Fruit fly (Drosophila melanogaster) whole organism, embryonic: ENCODE data around the gene CG11279.

Source experiments
- Ada2b ChIP-seq: fragments of 200-800 bp; sonication (Bioruptor generic); IDR thresholded peaks from 2 replicates; pipeline ENCODE4 v1.3.6; 2022; ENCODE audit warnings: missing biosample characterization, missing genetic modification characterization
- Aef1 ChIP-seq: fragments of 200-800 bp; sonication (Bioruptor generic); IDR thresholded peaks from 3 replicates; pipeline ENCODE4 v1.3.6; 2022; ENCODE audit warnings: missing biosample characterization, missing genetic modification characterization
- Atf3 ChIP-seq: fragments of 200-800 bp; sonication (Bioruptor generic); optimal IDR thresholded peaks from 3 replicates; lab custom pipeline; 2016; ENCODE audit warnings: missing biosample characterization, missing genetic modification characterization
- Atf6 ChIP-seq: fragments of 200-800 bp; sonication (Bioruptor generic); IDR thresholded peaks from 2 replicates; pipeline ENCODE4 v1.3.6; 2022; ENCODE audit warnings: missing biosample characterization, missing genetic modification characterization
- B-H2 ChIP-seq: fragments of 200-800 bp; sonication (Bioruptor generic); optimal IDR thresholded peaks from 2 replicates; lab custom pipeline; 2018; ENCODE audit warnings: missing biosample characterization, mild to moderate bottlenecking, missing genetic modification characterization
- CG13424 ChIP-seq: fragments of 200-800 bp; sonication (Bioruptor generic); optimal IDR thresholded peaks from 2 replicates; lab custom pipeline; 2019; ENCODE audit warnings: missing biosample characterization, mild to moderate bottlenecking, missing genetic modification characterization, moderate library complexity
- CG13624 ChIP-seq: fragments of 200-800 bp; sonication (Bioruptor generic); optimal IDR thresholded peaks from 2 replicates; lab custom pipeline; 2016; ENCODE audit warnings: missing biosample characterization, missing genetic modification characterization
- CG14860 ChIP-seq: fragments of 200-800 bp; sonication (Bioruptor generic); IDR thresholded peaks from 3 replicates; pipeline ENCODE4 v1.3.6; 2022; ENCODE audit warnings: missing biosample characterization, missing genetic modification characterization; ENCODE audit not compliant: partially characterized antibody
- CG1529 ChIP-seq: fragments of 200-800 bp; sonication (Bioruptor generic); optimal IDR thresholded peaks from 3 replicates; lab custom pipeline; 2018; ENCODE audit warnings: missing biosample characterization, missing genetic modification characterization
- CG16813 ChIP-seq: fragments of 200-800 bp; sonication (Bioruptor generic); IDR thresholded peaks from 3 replicates; pipeline ENCODE4 v1.3.6; 2022; ENCODE audit warnings: missing biosample characterization, missing genetic modification characterization; ENCODE audit not compliant: partially characterized antibody
- CG17802 ChIP-seq: fragments of 200-800 bp; sonication (Bioruptor generic); optimal IDR thresholded peaks from 2 replicates; lab custom pipeline; 2018; ENCODE audit warnings: missing biosample characterization, mild to moderate bottlenecking, missing genetic modification characterization, moderate library complexity
- CG17912 ChIP-seq: fragments of 200-800 bp; sonication (Bioruptor generic); optimal IDR thresholded peaks from 2 replicates; lab custom pipeline; 2018; ENCODE audit warnings: missing biosample characterization, mild to moderate bottlenecking, missing genetic modification characterization
- CG32772 ChIP-seq: fragments of 200-800 bp; sonication (Bioruptor generic); IDR thresholded peaks from 2 replicates; pipeline ENCODE4 v1.3.6; 2022; ENCODE audit warnings: missing biosample characterization, missing genetic modification characterization
- CG34422 ChIP-seq: fragments of 200-800 bp; sonication (Bioruptor generic); IDR thresholded peaks from 3 replicates; pipeline ENCODE4 v1.3.6; 2022; ENCODE audit warnings: missing biosample characterization, missing genetic modification characterization
- CG6175 ChIP-seq: fragments of 200-800 bp; sonication (Bioruptor generic); IDR thresholded peaks from 3 replicates; pipeline ENCODE4 v1.3.6; 2022; ENCODE audit warnings: missing biosample characterization, missing genetic modification characterization
- CG7839 ChIP-seq: fragments of 200-800 bp; sonication (Bioruptor generic); optimal IDR thresholded peaks from 3 replicates; lab custom pipeline; 2018; ENCODE audit warnings: missing biosample characterization, mild to moderate bottlenecking, missing genetic modification characterization, moderate library complexity
- CG8290 ChIP-seq, 3 experiments: fragments of 200-800 bp; sonication (Bioruptor generic); optimal IDR thresholded peaks; 2 replicates each; lab custom pipeline; 2016 to 2019; ENCODE audit warnings: missing biosample characterization in 3 of 3, missing genetic modification characterization in 3 of 3, mild to moderate bottlenecking in 2 of 3, moderate library complexity in 1 of 3
- CoRest ChIP-seq: fragments of 200-800 bp; sonication (Bioruptor generic); optimal IDR thresholded peaks from 3 replicates; lab custom pipeline; 2018; ENCODE audit warnings: missing biosample characterization, mild to moderate bottlenecking, missing genetic modification characterization, moderate library complexity
- Drgx ChIP-seq: fragments of 200-800 bp; sonication (Bioruptor generic); IDR thresholded peaks from 2 replicates; pipeline ENCODE4 v1.3.6; 2022; ENCODE audit warnings: missing biosample characterization, missing genetic modification characterization
- H2.0 ChIP-seq: fragments of 200-800 bp; sonication (Bioruptor generic); IDR thresholded peaks from 2 replicates; pipeline ENCODE4 v1.3.6; 2022; ENCODE audit warnings: missing biosample characterization, missing genetic modification characterization
- HmgD ChIP-seq: fragments of 200-800 bp; sonication (Bioruptor generic); optimal IDR thresholded peaks from 3 replicates; lab custom pipeline; 2016; ENCODE audit warnings: missing biosample characterization, missing genetic modification characterization
- HmgZ ChIP-seq: fragments of 200-800 bp; sonication (Bioruptor generic); optimal IDR thresholded peaks from 2 replicates; lab custom pipeline; 2018; ENCODE audit warnings: missing biosample characterization, mild to moderate bottlenecking, missing genetic modification characterization
- Lim3 ChIP-seq: fragments of 200-800 bp; sonication (Bioruptor generic); IDR thresholded peaks from 2 replicates; pipeline ENCODE4 v1.3.6; 2022; ENCODE audit warnings: missing biosample characterization, missing genetic modification characterization
- Meics ChIP-seq: fragments of 200-800 bp; sonication (Bioruptor generic); optimal IDR thresholded peaks from 2 replicates; lab custom pipeline; 2017; ENCODE audit warnings: missing biosample characterization, mild to moderate bottlenecking, missing genetic modification characterization
- Oaz ChIP-seq: fragments of 200-800 bp; sonication (Bioruptor generic); IDR thresholded peaks from 2 replicates; pipeline ENCODE4 v1.3.6; 2022; ENCODE audit warnings: missing biosample characterization, missing genetic modification characterization
- Oli ChIP-seq: fragments of 200-800 bp; sonication (Bioruptor generic); optimal IDR thresholded peaks from 2 replicates; lab custom pipeline; 2018; ENCODE audit warnings: missing biosample characterization, mild to moderate bottlenecking, missing genetic modification characterization, moderate library complexity
- Scr ChIP-seq: fragments of 200-800 bp; sonication (Bioruptor generic); IDR thresholded peaks from 2 replicates; pipeline ENCODE4 v1.3.6; 2022; ENCODE audit warnings: missing biosample characterization, missing genetic modification characterization; ENCODE audit not compliant: partially characterized antibody
- Sry-δ ChIP-seq: fragments of 200-800 bp; sonication (Bioruptor generic); optimal IDR thresholded peaks from 2 replicates; lab custom pipeline; 2016; ENCODE audit warnings: missing biosample characterization, missing genetic modification characterization
- Tbp ChIP-seq: fragments of >200 bp; optimal IDR thresholded peaks from 2 replicates; lab custom pipeline; 2018; ENCODE audit warnings: missing biosample characterization, missing genetic modification characterization
- Vsx1 ChIP-seq: fragments of 200-800 bp; sonication (Bioruptor generic); optimal IDR thresholded peaks from 2 replicates; lab custom pipeline; 2017; ENCODE audit warnings: missing biosample characterization, mild to moderate bottlenecking, missing genetic modification characterization, missing genetic modification reagents
- Xrp1 ChIP-seq: fragments of 200-800 bp; sonication (Bioruptor generic); IDR thresholded peaks from 2 replicates; pipeline ENCODE4 v1.3.6; 2022; ENCODE audit warnings: missing biosample characterization, missing genetic modification characterization
- ap ChIP-seq: fragments of 200-800 bp; sonication (Bioruptor generic); IDR thresholded peaks from 2 replicates; pipeline ENCODE4 v1.3.6; 2022; ENCODE audit warnings: missing biosample characterization, missing genetic modification characterization
- bab2 ChIP-seq: fragments of 200-800 bp; sonication (Bioruptor generic); optimal IDR thresholded peaks from 2 replicates; lab custom pipeline; 2016; ENCODE audit warnings: missing biosample characterization, missing genetic modification characterization
- cad ChIP-seq: fragments of >200 bp; optimal IDR thresholded peaks from 2 replicates; lab custom pipeline; 2017; ENCODE audit warnings: missing biosample characterization, missing genetic modification characterization
- crc ChIP-seq: fragments of 200-800 bp; sonication (Bioruptor generic); optimal IDR thresholded peaks from 2 replicates; lab custom pipeline; 2016; ENCODE audit warnings: missing biosample characterization, missing genetic modification characterization
- crp ChIP-seq, 2 experiments: fragments of 200-800 bp; sonication (Bioruptor generic); optimal IDR thresholded peaks; 2 replicates in 1 of 2; 3 replicates in 1 of 2; lab custom pipeline; 2017; ENCODE audit warnings: missing biosample characterization in 2 of 2, missing genetic modification characterization in 2 of 2, mild to moderate bottlenecking in 1 of 2, moderate library complexity in 1 of 2
- dan ChIP-seq: fragments of 200-800 bp; sonication (Bioruptor generic); IDR thresholded peaks from 2 replicates; pipeline ENCODE4 v1.3.6; 2022; ENCODE audit warnings: missing biosample characterization, missing genetic modification characterization
- dmrt99B ChIP-seq: fragments of 200-800 bp; sonication (Bioruptor generic); optimal IDR thresholded peaks from 2 replicates; lab custom pipeline; 2018; ENCODE audit warnings: missing biosample characterization, mild to moderate bottlenecking, missing genetic modification characterization, moderate library complexity
- en ChIP-seq: fragments of 200-800 bp; sonication (Bioruptor generic); optimal IDR thresholded peaks from 2 replicates; lab custom pipeline; 2016; ENCODE audit warnings: missing biosample characterization, missing genetic modification characterization
- grau ChIP-seq: fragments of 200-800 bp; optimal IDR thresholded peaks from 3 replicates; lab custom pipeline; 2019; ENCODE audit warnings: missing biosample characterization, mild to moderate bottlenecking, missing genetic modification characterization, moderate library complexity
- gt ChIP-seq: fragments of 200-800 bp; sonication (Bioruptor generic); IDR thresholded peaks from 2 replicates; pipeline ENCODE4 v1.3.6; 2022; ENCODE audit warnings: missing biosample characterization, missing genetic modification characterization
- h ChIP-seq: fragments of >200 bp; optimal IDR thresholded peaks from 2 replicates; lab custom pipeline; 2017
- inv ChIP-seq: fragments of 200-800 bp; sonication (Bioruptor generic); IDR thresholded peaks from 2 replicates; pipeline ENCODE4 v1.3.6; 2022; ENCODE audit warnings: missing biosample characterization, missing genetic modification characterization; ENCODE audit not compliant: partially characterized antibody
- mirr ChIP-seq: fragments of 200-800 bp; sonication (Bioruptor generic); optimal IDR thresholded peaks from 3 replicates; lab custom pipeline; 2018; ENCODE audit warnings: missing biosample characterization, mild to moderate bottlenecking, missing genetic modification characterization
- onecut ChIP-seq: fragments of 200-800 bp; sonication (Bioruptor generic); IDR thresholded peaks from 2 replicates; pipeline ENCODE4 v1.3.6; 2022; ENCODE audit warnings: missing biosample characterization, missing genetic modification characterization
- phol ChIP-seq: fragments of 200-800 bp; sonication (Bioruptor generic); optimal IDR thresholded peaks from 3 replicates; lab custom pipeline; 2018; ENCODE audit warnings: missing biosample characterization, mild to moderate bottlenecking, missing genetic modification characterization, moderate library complexity
- pzg ChIP-seq: fragments of 200-800 bp; sonication (Bioruptor generic); optimal IDR thresholded peaks from 3 replicates; lab custom pipeline; 2018; ENCODE audit warnings: missing biosample characterization, mild to moderate bottlenecking, missing genetic modification characterization, moderate library complexity
- row ChIP-seq: fragments of 200-800 bp; sonication (Bioruptor generic); IDR thresholded peaks from 3 replicates; pipeline ENCODE4 v1.3.6; 2022; ENCODE audit warnings: missing biosample characterization, missing genetic modification characterization
- sr ChIP-seq: fragments of 200-800 bp; sonication (Bioruptor generic); IDR thresholded peaks from 3 replicates; pipeline ENCODE4 v1.3.6; 2022; ENCODE audit warnings: missing biosample characterization, missing genetic modification characterization
- unpg ChIP-seq: fragments of 200-800 bp; sonication (Bioruptor generic); optimal IDR thresholded peaks from 3 replicates; lab custom pipeline; 2018; ENCODE audit warnings: missing biosample characterization, mild to moderate bottlenecking, missing genetic modification characterization, moderate library complexity
- wor ChIP-seq: fragments of 200-800 bp; sonication (Bioruptor generic); IDR thresholded peaks from 2 replicates; pipeline ENCODE4 v1.3.6; 2022; ENCODE audit warnings: missing biosample characterization, missing genetic modification characterization
- zfh2 ChIP-seq: fragments of 200-800 bp; sonication (Bioruptor generic); optimal IDR thresholded peaks from 2 replicates; lab custom pipeline; 2016; ENCODE audit warnings: missing biosample characterization, missing genetic modification characterization

Gene CG11279

DNA sequence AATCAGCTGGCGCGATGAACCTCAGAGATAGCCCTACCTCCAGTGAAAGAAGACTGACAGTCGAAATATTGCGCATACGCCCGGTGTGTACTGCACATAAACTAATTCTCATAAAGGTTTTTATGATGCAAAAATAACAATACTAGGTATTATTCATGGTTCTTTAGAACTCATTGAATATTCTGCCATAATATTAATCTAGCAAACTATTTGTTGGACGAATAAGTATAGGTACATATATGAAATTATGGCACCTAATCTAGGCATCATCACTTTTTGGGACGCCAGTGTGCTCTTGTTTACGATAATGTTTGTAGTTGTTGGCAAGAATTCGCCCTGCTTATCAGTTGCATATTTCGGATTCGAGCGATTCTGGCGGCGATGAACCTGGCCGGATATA, 25.1 kb upstream of the CG11279 start (continued):
- TF ChIP-seq phol (tag; lab: Kevin White, UChicago) (peak; percentile 10), crc (no peak), CG14860 (no peak), mirr (GFP tag; lab: Kevin White, UChicago) (peak; percentile 14), unpg (GFP tag; lab: Kevin White, UChicago) (peak; percentile 23), B-H2 (no peak), HmgZ (no peak), CG8290 (GFP tag; optimal IDR thresholded peaks at IDR 0.05; lab: Kevin White, UChicago) (no peak), CG8290 (tag; optimal IDR thresholded peaks at IDR 0.05; lab: Kevin White, UChicago) (no peak), grau (tag; lab: Kevin White, UChicago) (peak; percentile 34), bab2 (no peak), dmrt99B (peak; percentile 46), zfh2 (peak; percentile 22), sr (GFP tag; lab: Robert Waterston, UW) (no peak), row (GFP tag; lab: Robert Waterston, UW) (peak; percentile 27; the same call in 1 of the 3 replicates), onecut (GFP tag; lab: Robert Waterston, UW) (0 out of 2 replicates have a peak, but pooled peaks have one; percentile 22), Lim3 (GFP tag; lab: Robert Waterston, UW) (no peak), inv (GFP tag; lab: Robert Waterston, UW) (no peak), CG17802 (no peak), gt (no peak), Drgx (GFP tag; lab: Robert Waterston, UW) (peak; percentile 47; the same call in 1 of the 2 replicates), CG13624 (GFP tag; lab: Kevin White, UChicago) (no peak), crp (GFP tag; optimal IDR thresholded peaks at IDR 0.05; lab: Kevin White, UChicago) (peak in 1 of 2 experiments; percentile 19), Sry-δ (GFP tag; lab: Kevin White, UChicago) (no peak), CG17912 (GFP tag; lab: Kevin White, UChicago) (no peak), Tbp (GFP tag; lab: Kevin White, UChicago) (no peak), Aef1 (GFP tag; lab: Robert Waterston, UW) (peak; percentile 28; the same call in 1 of the 3 replicates), H2.0 (no peak), en (GFP tag; lab: Kevin White, UChicago) (peak; percentile 26), Vsx1 (GFP tag; lab: Kevin White, UChicago) (no peak), CG32772 (GFP tag; lab: Robert Waterston, UW) (no peak), Oli (no peak), CG16813 (GFP tag; lab: Robert Waterston, UW) (no peak), Meics (GFP tag; lab: Kevin White, UChicago) (no peak), pzg (GFP tag; lab: Kevin White, UChicago) (no peak), CG34422 (GFP tag; lab: Robert Waterston, UW) (peak; percentile 56; the same call in 1 of the 3 replicates), CG7839 (tag; lab: Kevin White, UChicago) (peak; percentile 37), HmgD (no peak), CG6175 (no peak), cad (GFP tag; lab: Kevin White, UChicago) (no peak), Atf3 (GFP tag; lab: Kevin White, UChicago) (no peak), CG1529 (GFP tag; lab: Kevin White, UChicago) (no peak), ap (no peak), dan (GFP tag; lab: Robert Waterston, UW) (no peak), Atf6 (GFP tag; lab: Robert Waterston, UW) (0 out of 2 replicates have a peak, but pooled peaks have one; percentile 8), Scr (GFP tag; lab: Robert Waterston, UW) (no peak), Oaz (no peak), CoRest (tag; lab: Kevin White, UChicago) (peak; percentile 11), Ada2b (GFP tag; lab: Robert Waterston, UW) (peak; percentile 29; the same call in 1 of the 2 replicates), wor (no peak), h (lab: Kevin White, UChicago) (no peak), CG13424 (tag; lab: Kevin White, UChicago) (peak; percentile 11), Xrp1 (no peak)
